Fruit fly (Drosophila melanogaster) whole organism, wandering third instar larva: Measurements from ENCODE around the gene CG12702.
A peak's percentile ranks its signal among the peaks of the same experiment; 100 is the strongest.

Experiments used
- Abd-B ChIP-seq: fragments of >200 bp; optimal IDR thresholded peaks from 2 replicates; lab custom pipeline; 2017; ENCODE audit warnings: missing biosample characterization, missing genetic modification characterization
- CG32264 ChIP-seq: fragments of 200-800 bp; sonication (Bioruptor generic); optimal IDR thresholded peaks from 2 replicates; lab custom pipeline; 2016; ENCODE audit warnings: missing biosample characterization, missing genetic modification characterization
- CG9705 ChIP-seq: fragments of 200-800 bp; sonication (Bioruptor generic); optimal IDR thresholded peaks from 2 replicates; lab custom pipeline; 2018; ENCODE audit warnings: missing biosample characterization, mild to moderate bottlenecking, missing genetic modification characterization
- CrebA ChIP-seq: fragments of 200-800 bp; sonication (Bioruptor generic); optimal IDR thresholded peaks from 2 replicates; lab custom pipeline; 2016; ENCODE audit warnings: missing biosample characterization, mild to moderate bottlenecking, missing genetic modification characterization, borderline replicate concordance
- Dfd ChIP-seq: fragments of >200 bp; optimal IDR thresholded peaks from 2 replicates; lab custom pipeline; 2017; ENCODE audit warnings: missing biosample characterization, missing genetic modification characterization
- Dif ChIP-seq: fragments of 200-275, 200-300 bp; sonication (Bioruptor generic); optimal IDR thresholded peaks from 2 replicates; lab custom pipeline; 2018; ENCODE audit warnings: missing biosample characterization, missing genetic modification characterization; ENCODE audit not compliant: partially characterized antibody
- GATAd ChIP-seq: sonication (Bioruptor generic); optimal IDR thresholded peaks from 2 replicates; lab custom pipeline; 2016; ENCODE audit warnings: missing biosample characterization, missing genetic modification characterization
- HLH106 ChIP-seq: fragments of 200-800 bp; optimal IDR thresholded peaks from 3 replicates; lab custom pipeline; 2019; ENCODE audit warnings: missing biosample characterization, mild to moderate bottlenecking, missing genetic modification characterization, moderate library complexity
- Hnf4 ChIP-seq: fragments of 200-800 bp; sonication (Bioruptor generic); optimal IDR thresholded peaks from 2 replicates; lab custom pipeline; 2016; ENCODE audit warnings: missing biosample characterization, mild to moderate bottlenecking, missing genetic modification characterization
- Hr78 ChIP-seq: fragments of >200 bp; optimal IDR thresholded peaks from 2 replicates; lab custom pipeline; 2017; ENCODE audit warnings: missing biosample characterization, missing genetic modification characterization
- Hr83 ChIP-seq: fragments of 200-300 bp; sonication (Bioruptor generic); optimal IDR thresholded peaks from 2 replicates; lab custom pipeline; 2016; ENCODE audit warnings: missing biosample characterization, mild to moderate bottlenecking, missing genetic modification characterization, moderate library complexity; ENCODE audit not compliant: poor library complexity, severe bottlenecking
- Jra ChIP-seq: sonication (Bioruptor generic); optimal IDR thresholded peaks from 2 replicates; lab custom pipeline; 2016; ENCODE audit warnings: missing biosample characterization, missing genetic modification characterization
- Mio ChIP-seq: sonication (Bioruptor generic); optimal IDR thresholded peaks from 2 replicates; lab custom pipeline; 2016; ENCODE audit warnings: missing biosample characterization, missing genetic modification characterization
- Myc ChIP-seq: fragments of >200 bp; optimal IDR thresholded peaks from 2 replicates; lab custom pipeline; 2017
- N ChIP-seq: fragments of >200 bp; optimal IDR thresholded peaks from 2 replicates; lab custom pipeline; 2018; ENCODE audit warnings: missing biosample characterization, missing external identifiers, missing genetic modification characterization
- OdsH ChIP-seq: fragments of 200-800 bp; sonication (Bioruptor generic); optimal IDR thresholded peaks from 2 replicates; lab custom pipeline; 2016; ENCODE audit warnings: missing biosample characterization, mild to moderate bottlenecking, missing genetic modification characterization
- Rel ChIP-seq, 2 experiments: fragments of 200-800 bp; sonication (Bioruptor generic) in 1 of 2; optimal IDR thresholded peaks; 2 replicates in 1 of 2; 3 replicates in 1 of 2; lab custom pipeline; 2016 to 2019; ENCODE audit warnings: mild to moderate bottlenecking in 2 of 2, missing biosample characterization in 2 of 2, missing genetic modification characterization in 2 of 2, moderate library complexity in 1 of 2
- Sp1 ChIP-seq: fragments of 200-800 bp; sonication (Bioruptor generic); optimal IDR thresholded peaks from 3 replicates; lab custom pipeline; 2019; ENCODE audit warnings: missing biosample characterization, mild to moderate bottlenecking, missing genetic modification characterization, moderate library complexity
- Vsx2 ChIP-seq: fragments of 200-300, 225-300 bp; sonication (Bioruptor generic); optimal IDR thresholded peaks from 2 replicates; lab custom pipeline; 2018; ENCODE audit warnings: missing biosample characterization, missing genetic modification characterization; ENCODE audit not compliant: partially characterized antibody
- br ChIP-seq: fragments of 200-800 bp; sonication (Bioruptor generic); optimal IDR thresholded peaks from 2 replicates; lab custom pipeline; 2016; ENCODE audit warnings: missing biosample characterization, missing genetic modification characterization
- brk ChIP-seq: fragments of 200-800 bp; sonication (Bioruptor generic); optimal IDR thresholded peaks from 2 replicates; lab custom pipeline; 2016; ENCODE audit warnings: missing biosample characterization, mild to moderate bottlenecking, missing genetic modification characterization
- dl ChIP-seq, 2 experiments: fragments of 175-275, 200-275 bp in 1 of 2; fragments of 200-275 bp in 1 of 2; sonication (Bioruptor generic); optimal IDR thresholded peaks; lab custom pipeline; 2018; ENCODE audit warnings: mild to moderate bottlenecking in 2 of 2, missing biosample characterization in 2 of 2, missing genetic modification characterization in 2 of 2, moderate library complexity in 2 of 2; ENCODE audit not compliant: partially characterized antibody in 2 of 2, insufficient read depth in 1 of 2
- dmrt93B ChIP-seq: fragments of 200-800 bp; sonication (Bioruptor generic); optimal IDR thresholded peaks from 2 replicates; lab custom pipeline; 2018; ENCODE audit warnings: missing biosample characterization, mild to moderate bottlenecking, missing genetic modification characterization
- dsf ChIP-seq: sonication (Bioruptor generic); optimal IDR thresholded peaks from 2 replicates; lab custom pipeline; 2016; ENCODE audit warnings: missing biosample characterization, missing genetic modification characterization, borderline replicate concordance
- ey ChIP-seq: fragments of 200-800 bp; sonication (Bioruptor generic); optimal IDR thresholded peaks from 2 replicates; lab custom pipeline; 2016; ENCODE audit warnings: missing biosample characterization, missing genetic modification characterization
- foxo ChIP-seq, 2 experiments: fragments of 200-800 bp; sonication (Bioruptor generic); optimal IDR thresholded peaks; 2 replicates in 1 of 2; 3 replicates in 1 of 2; lab custom pipeline; 2016 to 2017; ENCODE audit warnings: missing biosample characterization in 2 of 2, missing genetic modification characterization in 2 of 2
- fru ChIP-seq: fragments of 200-800 bp; sonication (Bioruptor generic); optimal IDR thresholded peaks from 3 replicates; lab custom pipeline; 2016; ENCODE audit warnings: missing biosample characterization, mild to moderate bottlenecking, missing genetic modification characterization
- h ChIP-seq: fragments of 200-800 bp; sonication (Bioruptor generic); optimal IDR thresholded peaks from 3 replicates; lab custom pipeline; 2016; ENCODE audit warnings: missing biosample characterization, mild to moderate bottlenecking, missing genetic modification characterization
- jim ChIP-seq: fragments of 175-275, 200-325 bp; sonication (Bioruptor generic); optimal IDR thresholded peaks from 2 replicates; lab custom pipeline; 2016; ENCODE audit warnings: missing biosample characterization, mild to moderate bottlenecking, missing genetic modification characterization
- lola ChIP-seq: fragments of >200 bp; optimal IDR thresholded peaks from 2 replicates; lab custom pipeline; 2017; ENCODE audit warnings: missing biosample characterization, missing genetic modification characterization
- pan ChIP-seq: fragments of >200 bp; optimal IDR thresholded peaks from 2 replicates; lab custom pipeline; 2017
- psq ChIP-seq: fragments of 200-800 bp; sonication (Bioruptor generic); optimal IDR thresholded peaks from 3 replicates; lab custom pipeline; 2017; ENCODE audit warnings: missing biosample characterization, mild to moderate bottlenecking, missing genetic modification characterization, moderate library complexity
- rgr ChIP-seq: fragments of 200-800 bp; sonication (Bioruptor generic); optimal IDR thresholded peaks from 3 replicates; lab custom pipeline; 2016; ENCODE audit warnings: missing biosample characterization, mild to moderate bottlenecking, missing genetic modification characterization
- sage ChIP-seq: fragments of 200-800 bp; sonication (Bioruptor generic); optimal IDR thresholded peaks from 2 replicates; lab custom pipeline; 2016; ENCODE audit warnings: missing biosample characterization, mild to moderate bottlenecking, missing genetic modification characterization
- sv ChIP-seq: fragments of 200-800 bp; sonication (Bioruptor generic); optimal IDR thresholded peaks from 3 replicates; lab custom pipeline; 2016; ENCODE audit warnings: missing biosample characterization, missing genetic modification characterization
- tai ChIP-seq: sonication (Bioruptor generic); optimal IDR thresholded peaks from 2 replicates; lab custom pipeline; 2016; ENCODE audit warnings: missing biosample characterization, missing genetic modification characterization
- usp ChIP-seq: fragments of >200 bp; optimal IDR thresholded peaks from 2 replicates; lab custom pipeline; 2017; ENCODE audit warnings: missing biosample characterization, missing genetic modification characterization
- woc ChIP-seq: sonication (Bioruptor generic); optimal IDR thresholded peaks from 2 replicates; lab custom pipeline; 2016; ENCODE audit warnings: missing biosample characterization, mild to moderate bottlenecking, missing genetic modification characterization

Gene CG12702

dm6 chrX:19769821-19770519, 5.3 kb upstream of the CG12702 start:
- TF ChIP-seq Myc (lab: Kevin White, UChicago) (no peak), Mio (GFP tag; lab: Kevin White, UChicago) (no peak), Vsx2 (GFP tag; lab: Kevin White, UChicago) (no peak), dsf (no peak), br (GFP tag; lab: Kevin White, UChicago) (peak; percentile 27), h (GFP tag; lab: Kevin White, UChicago) (peak; percentile 72), CG32264 (GFP tag; lab: Kevin White, UChicago) (peak; percentile 13), ey (peak; percentile 62), woc (GFP tag; lab: Kevin White, UChicago) (peak; percentile 46), jim (GFP tag; lab: Kevin White, UChicago) (no peak), lola (GFP tag; lab: Kevin White, UChicago) (no peak), Rel (GFP tag; optimal IDR thresholded peaks at IDR 0.05; lab: Kevin White, UChicago) (no peak), Rel (tag; optimal IDR thresholded peaks at IDR 0.05; lab: Kevin White, UChicago) (no peak), Sp1 (GFP tag; lab: Kevin White, UChicago) (peak; percentile 61), Abd-B (GFP tag; lab: Kevin White, UChicago) (no peak), dmrt93B (GFP tag; lab: Kevin White, UChicago) (peak; percentile 36), foxo (GFP tag; optimal IDR thresholded peaks at IDR 0.05; lab: Kevin White, UChicago) (peak in 1 of 2 experiments; percentile 68), GATAd (GFP tag; lab: Kevin White, UChicago) (no peak), dl (GFP tag; optimal IDR thresholded peaks at IDR 0.05; lab: Kevin White, UChicago; ENCODE audit: insufficient read depth in 1 of 2, partially characterized antibody in 2 of 2) (no peak), Dfd (no peak), CrebA (GFP tag; lab: Kevin White, UChicago) (peak; percentile 2), tai (GFP tag; lab: Kevin White, UChicago) (no peak), CG9705 (peak; percentile 19), fru (peak; percentile 69), brk (GFP tag; lab: Kevin White, UChicago) (no peak), sv (no peak), Hnf4 (peak; percentile 47), rgr (GFP tag; lab: Kevin White, UChicago) (peak; percentile 58), OdsH (GFP tag; lab: Kevin White, UChicago) (no peak), sage (GFP tag; lab: Kevin White, UChicago) (no peak), Hr83 (no peak), N (GFP tag; lab: Kevin White, UChicago) (no peak), Hr78 (GFP tag; lab: Kevin White, UChicago) (no peak), pan (lab: Kevin White, UChicago) (no peak), Jra (peak; percentile 31), Dif (no peak), usp (GFP tag; lab: Kevin White, UChicago) (no peak), HLH106 (tag; lab: Kevin White, UChicago) (peak; percentile 47), psq (peak; percentile 78)

dm6 chrX:19765490-19766212, 977 bp upstream of the CG12702 start:
- no peak for TF ChIP-seq sv
- TF ChIP-seq Myc (lab: Kevin White, UChicago), result no peak
- no peak for TF ChIP-seq dl (GFP tag; optimal IDR thresholded peaks at IDR 0.05; lab: Kevin White, UChicago; ENCODE audit: insufficient read depth in 1 of 2, partially characterized antibody in 2 of 2)
- no peak for TF ChIP-seq dmrt93B (GFP tag; lab: Kevin White, UChicago)
- TF ChIP-seq OdsH (GFP tag; lab: Kevin White, UChicago), result no peak
- no peak for TF ChIP-seq HLH106 (tag; lab: Kevin White, UChicago)
- no peak for TF ChIP-seq woc (GFP tag; lab: Kevin White, UChicago)
- no peak for TF ChIP-seq N (GFP tag; lab: Kevin White, UChicago)
- TF ChIP-seq Sp1 (GFP tag; lab: Kevin White, UChicago), result no peak
- no peak for TF ChIP-seq CG32264 (GFP tag; lab: Kevin White, UChicago)
- no peak for TF ChIP-seq Hnf4
- TF ChIP-seq h (GFP tag; lab: Kevin White, UChicago), result no peak
- no peak for TF ChIP-seq psq
- no peak for TF ChIP-seq usp (GFP tag; lab: Kevin White, UChicago)
- no peak for TF ChIP-seq Dif
- no peak for TF ChIP-seq Hr83
- no peak for TF ChIP-seq Abd-B (GFP tag; lab: Kevin White, UChicago)
- no peak for TF ChIP-seq foxo (GFP tag; optimal IDR thresholded peaks at IDR 0.05; lab: Kevin White, UChicago)
- no peak for TF ChIP-seq Rel (GFP tag; optimal IDR thresholded peaks at IDR 0.05; lab: Kevin White, UChicago)
- no peak for TF ChIP-seq Rel (tag; optimal IDR thresholded peaks at IDR 0.05; lab: Kevin White, UChicago)
- TF ChIP-seq, all 38 proteins: peak for 0
